Worm (Caenorhabditis elegans): ENCODE results near the gene EEED8.15.

ce11 chrII:5387217-5387616 is 31.8 kb upstream of the EEED8.15 start, which contains the start of gene ccpp-6:
- TF ChIP-seq hmg-4 (GFP tag; optimal IDR thresholded peaks at IDR 0.05) (no peak), scrt-1 (GFP tag; IDR thresholded peaks at IDR 0.05) (no peak), B0310.2 (tag; optimal IDR thresholded peaks at IDR 0.05) (no peak), hmbx-1 (tag; optimal IDR thresholded peaks at IDR 0.05) (no peak), ama-1 (optimal IDR thresholded peaks at IDR 0.05) (no peak)
